Fruit fly (Drosophila melanogaster) whole organism, embryonic: ENCODE data around the gene Pp1alpha-96A.
A peak's percentile ranks its signal among the peaks of the same experiment; 100 is the strongest.

ENCODE experiments used
- Antp ChIP-seq: fragments of 200-800 bp; sonication (Bioruptor generic); optimal IDR thresholded peaks from 3 replicates; lab custom pipeline; 2016; ENCODE audit warnings: missing biosample characterization, missing genetic modification characterization
- Asciz ChIP-seq: fragments of 200-800 bp; sonication (Bioruptor generic); optimal IDR thresholded peaks from 2 replicates; lab custom pipeline; 2017; ENCODE audit warnings: missing biosample characterization, mild to moderate bottlenecking, missing genetic modification characterization, missing genetic modification reagents
- Atf6 ChIP-seq: fragments of 200-800 bp; sonication (Bioruptor generic); IDR thresholded peaks from 2 replicates; pipeline ENCODE4 v1.3.6; 2022; ENCODE audit warnings: missing biosample characterization, missing genetic modification characterization
- Awh ChIP-seq: fragments of 200-800 bp; sonication (Bioruptor generic); IDR thresholded peaks from 2 replicates; pipeline ENCODE4, ENCODE4 v1.3.6; 2022; ENCODE audit warnings: missing biosample characterization, missing genetic modification characterization
- CG10366 ChIP-seq: fragments of 200-800 bp; sonication (Bioruptor generic); IDR thresholded peaks from 2 replicates; pipeline ENCODE4 v1.3.6; 2022; ENCODE audit warnings: missing biosample characterization, missing genetic modification characterization
- CG11085 ChIP-seq: fragments of 200-800 bp; sonication (Bioruptor generic); IDR thresholded peaks from 2 replicates; pipeline ENCODE4 v1.3.6; 2022; ENCODE audit warnings: missing biosample characterization, missing genetic modification characterization
- CG11398 ChIP-seq: fragments of 200-800 bp; sonication (Bioruptor generic); optimal IDR thresholded peaks from 2 replicates; lab custom pipeline; 2016; ENCODE audit warnings: missing biosample characterization, missing genetic modification characterization
- CG11456 ChIP-seq: fragments of 200-800 bp; sonication (Bioruptor generic); IDR thresholded peaks from 3 replicates; pipeline ENCODE4 v1.3.6; 2022; ENCODE audit warnings: missing biosample characterization, missing genetic modification characterization
- CG11560 ChIP-seq: fragments of 200-800 bp; sonication (Bioruptor generic); IDR thresholded peaks from 3 replicates; pipeline ENCODE4 v1.3.6; 2022; ENCODE audit warnings: missing biosample characterization, missing genetic modification characterization
- CG12104 ChIP-seq: fragments of 200-800 bp; sonication (Bioruptor generic); optimal IDR thresholded peaks from 3 replicates; lab custom pipeline; 2016; ENCODE audit warnings: missing biosample characterization, missing genetic modification characterization
- CG12236 ChIP-seq: fragments of 200-800 bp; sonication (Bioruptor generic); optimal IDR thresholded peaks from 2 replicates; lab custom pipeline; 2016; ENCODE audit warnings: missing biosample characterization, missing genetic modification characterization
- CG12744 ChIP-seq: fragments of 200-800 bp; sonication (Bioruptor generic); optimal IDR thresholded peaks from 2 replicates; lab custom pipeline; 2016; ENCODE audit warnings: missing biosample characterization, missing genetic modification characterization
- CG12769 ChIP-seq: fragments of 200-800 bp; sonication (Bioruptor generic); optimal IDR thresholded peaks from 2 replicates; lab custom pipeline; 2019; ENCODE audit warnings: missing biosample characterization, mild to moderate bottlenecking, missing genetic modification characterization, moderate library complexity
- CG12942 ChIP-seq: fragments of 200-800 bp; sonication (Bioruptor generic); optimal IDR thresholded peaks from 3 replicates; lab custom pipeline; 2016; ENCODE audit warnings: missing biosample characterization, missing genetic modification characterization
- CG14965 ChIP-seq: fragments of 200-800 bp; sonication (Bioruptor generic); optimal IDR thresholded peaks from 2 replicates; lab custom pipeline; 2016; ENCODE audit warnings: missing biosample characterization, missing genetic modification characterization, borderline replicate concordance
- CG17829 ChIP-seq: fragments of 200-800 bp; optimal IDR thresholded peaks from 2 replicates; lab custom pipeline; 2019; ENCODE audit warnings: missing biosample characterization, mild to moderate bottlenecking, missing genetic modification characterization, moderate library complexity
- CG3163 ChIP-seq: fragments of 200-800 bp; sonication (Bioruptor generic); optimal IDR thresholded peaks from 3 replicates; lab custom pipeline; 2016; ENCODE audit warnings: missing biosample characterization, missing genetic modification characterization
- CG32772 ChIP-seq: fragments of 200-800 bp; sonication (Bioruptor generic); IDR thresholded peaks from 2 replicates; pipeline ENCODE4 v1.3.6; 2022; ENCODE audit warnings: missing biosample characterization, missing genetic modification characterization
- CG4282 ChIP-seq: fragments of 200-800 bp; sonication (Bioruptor generic); optimal IDR thresholded peaks from 2 replicates; lab custom pipeline; 2016; ENCODE audit warnings: missing biosample characterization, missing genetic modification characterization
- CG4360 ChIP-seq: fragments of 200-800 bp; sonication (Bioruptor generic); IDR thresholded peaks from 2 replicates; pipeline ENCODE4 v1.3.6; 2022; ENCODE audit warnings: missing biosample characterization, missing genetic modification characterization
- CG6175 ChIP-seq: fragments of 200-800 bp; sonication (Bioruptor generic); IDR thresholded peaks from 3 replicates; pipeline ENCODE4 v1.3.6; 2022; ENCODE audit warnings: missing biosample characterization, missing genetic modification characterization
- CG6813 ChIP-seq: fragments of 200-800 bp; sonication (Bioruptor generic); optimal IDR thresholded peaks from 2 replicates; lab custom pipeline; 2017; ENCODE audit warnings: missing biosample characterization, missing genetic modification characterization, mild to moderate bottlenecking, moderate library complexity, missing genetic modification reagents
- CG9727 ChIP-seq: fragments of 200-800 bp; sonication (Bioruptor generic); optimal IDR thresholded peaks from 3 replicates; lab custom pipeline; 2017; ENCODE audit warnings: missing biosample characterization, mild to moderate bottlenecking, missing genetic modification characterization
- D19A ChIP-seq: fragments of 200-800 bp; optimal IDR thresholded peaks from 3 replicates; lab custom pipeline; 2019; ENCODE audit warnings: missing biosample characterization, mild to moderate bottlenecking, missing genetic modification characterization, moderate library complexity
- ERR ChIP-seq: fragments of 200-800 bp; sonication (Bioruptor generic); optimal IDR thresholded peaks from 2 replicates; lab custom pipeline; 2016; ENCODE audit warnings: missing biosample characterization, missing genetic modification characterization
- Ets97D ChIP-seq: fragments of 200-800 bp; sonication (Bioruptor generic); optimal IDR thresholded peaks from 3 replicates; lab custom pipeline; 2016; ENCODE audit warnings: missing biosample characterization, missing genetic modification characterization
- GATAe ChIP-seq: fragments of 200-800 bp; sonication (Bioruptor generic); conservative IDR thresholded peaks from 2 replicates; pipeline ENCODE4 v1.3.6; 2022; ENCODE audit warnings: missing biosample characterization, missing genetic modification characterization
- HLH54F ChIP-seq: fragments of 200-800 bp; sonication (Bioruptor generic); optimal IDR thresholded peaks from 3 replicates; lab custom pipeline; 2016; ENCODE audit warnings: missing biosample characterization, missing genetic modification characterization
- HLHmδ ChIP-seq: fragments of 200-800 bp; sonication (Bioruptor generic); optimal IDR thresholded peaks from 2 replicates; lab custom pipeline; 2018; ENCODE audit warnings: missing biosample characterization, mild to moderate bottlenecking, missing genetic modification characterization, moderate library complexity
- Hmx ChIP-seq: fragments of 200-800 bp; sonication (Bioruptor generic); optimal IDR thresholded peaks from 2 replicates; lab custom pipeline; 2016; ENCODE audit warnings: missing biosample characterization, missing genetic modification characterization
- Lhr ChIP-seq: fragments of 200-800 bp; sonication (Bioruptor generic); optimal IDR thresholded peaks from 3 replicates; lab custom pipeline; 2017; ENCODE audit warnings: mild to moderate bottlenecking, missing biosample characterization, missing genetic modification reagents, missing genetic modification characterization
- Rfx ChIP-seq: fragments of 200-800 bp; sonication (Bioruptor generic); IDR thresholded peaks from 2 replicates; pipeline ENCODE4 v1.3.6; 2022; ENCODE audit warnings: missing biosample characterization, missing genetic modification characterization
- Usf ChIP-seq: fragments of 200-800 bp; sonication (Bioruptor generic); optimal IDR thresholded peaks from 2 replicates; lab custom pipeline; 2017; ENCODE audit warnings: missing genotype, missing biosample characterization, missing genetic modification characterization
- ab ChIP-seq: fragments of 200-800 bp; sonication (Bioruptor generic); optimal IDR thresholded peaks from 2 replicates; lab custom pipeline; 2016; ENCODE audit warnings: missing biosample characterization, missing genetic modification characterization
- ara ChIP-seq: fragments of 200-800 bp; sonication (Bioruptor generic); IDR thresholded peaks from 2 replicates; pipeline ENCODE4 v1.3.6; 2022; ENCODE audit warnings: missing biosample characterization, missing genetic modification characterization
- cas ChIP-seq: fragments of 200-800 bp; sonication (Bioruptor generic); IDR thresholded peaks from 2 replicates; pipeline ENCODE4 v1.3.6; 2022; ENCODE audit warnings: missing biosample characterization, missing genetic modification characterization
- chinmo ChIP-seq: fragments of 200-800 bp; sonication (Bioruptor generic); IDR thresholded peaks from 4 replicates; pipeline ENCODE4 v1.3.6; 2022; ENCODE audit warnings: missing biosample characterization, missing genetic modification characterization; ENCODE audit not compliant: partially characterized antibody
- crc ChIP-seq: fragments of 200-800 bp; sonication (Bioruptor generic); optimal IDR thresholded peaks from 2 replicates; lab custom pipeline; 2016; ENCODE audit warnings: missing biosample characterization, missing genetic modification characterization
- dysf ChIP-seq: fragments of 200-800 bp; sonication (Bioruptor generic); IDR thresholded peaks from 3 replicates; pipeline ENCODE4 v1.3.6; 2022; ENCODE audit warnings: missing biosample characterization, missing genetic modification characterization
- fu2 ChIP-seq: fragments of 200-800 bp; sonication (Bioruptor generic); optimal IDR thresholded peaks from 2 replicates; lab custom pipeline; 2016; ENCODE audit warnings: missing biosample characterization, missing genetic modification characterization
- gcm ChIP-seq: fragments of 200-800 bp; sonication (Bioruptor generic); optimal IDR thresholded peaks from 2 replicates; lab custom pipeline; 2019; ENCODE audit warnings: missing biosample characterization, mild to moderate bottlenecking, missing genetic modification characterization, moderate library complexity
- grau ChIP-seq: fragments of 200-800 bp; optimal IDR thresholded peaks from 3 replicates; lab custom pipeline; 2019; ENCODE audit warnings: missing biosample characterization, mild to moderate bottlenecking, missing genetic modification characterization, moderate library complexity
- gro ChIP-seq: fragments of 200-800 bp; sonication (Bioruptor generic); optimal IDR thresholded peaks from 2 replicates; lab custom pipeline; 2016; ENCODE audit warnings: missing biosample characterization, missing genetic modification characterization
- kay ChIP-seq: fragments of 200-800 bp; sonication (Bioruptor generic); optimal IDR thresholded peaks from 2 replicates; lab custom pipeline; 2016; ENCODE audit warnings: missing biosample characterization, missing genetic modification characterization
- knrl ChIP-seq: fragments of 200-800 bp; sonication (Bioruptor generic); IDR thresholded peaks from 3 replicates; pipeline ENCODE4 v1.3.6; 2022; ENCODE audit warnings: missing biosample characterization, missing genetic modification characterization; ENCODE audit not compliant: partially characterized antibody
- lilli ChIP-seq: fragments of 200-800 bp; sonication (Bioruptor generic); optimal IDR thresholded peaks from 3 replicates; lab custom pipeline; 2016; ENCODE audit warnings: missing biosample characterization, missing genetic modification characterization
- mam ChIP-seq: fragments of 200-800 bp; sonication (Bioruptor generic); optimal IDR thresholded peaks from 3 replicates; lab custom pipeline; 2016; ENCODE audit warnings: missing biosample characterization, missing genetic modification characterization
- peb ChIP-seq: fragments of 200-800 bp; sonication (Bioruptor generic); IDR thresholded peaks from 2 replicates; pipeline ENCODE4 v1.3.6; 2022; ENCODE audit warnings: missing biosample characterization, missing genetic modification characterization
- ro ChIP-seq: fragments of 200-800 bp; sonication (Bioruptor generic); IDR thresholded peaks from 2 replicates; pipeline ENCODE4 v1.3.6; 2022; ENCODE audit warnings: missing biosample characterization, missing genetic modification characterization
- sens ChIP-seq: fragments of 200-800 bp; sonication (Bioruptor generic); peaks from one replicate; lab custom pipeline; 2016; ENCODE audit warnings: missing biosample characterization, missing genetic modification characterization
- slbo ChIP-seq: fragments of 200-800 bp; sonication (Bioruptor generic); IDR thresholded peaks from 2 replicates; pipeline ENCODE4 v1.3.6; 2022; ENCODE audit warnings: missing biosample characterization, missing genetic modification characterization
- sna ChIP-seq: fragments of 200-800 bp; sonication (Bioruptor generic); IDR thresholded peaks from 2 replicates; pipeline ENCODE4 v1.3.6; 2022; ENCODE audit warnings: missing biosample characterization, missing genetic modification characterization; ENCODE audit not compliant: partially characterized antibody
- stwl ChIP-seq: fragments of 200-800 bp; sonication (Bioruptor generic); optimal IDR thresholded peaks from 3 replicates; lab custom pipeline; 2018; ENCODE audit warnings: missing biosample characterization, mild to moderate bottlenecking, missing genetic modification characterization, moderate library complexity

The Pp1alpha-96A gene

DNA sequence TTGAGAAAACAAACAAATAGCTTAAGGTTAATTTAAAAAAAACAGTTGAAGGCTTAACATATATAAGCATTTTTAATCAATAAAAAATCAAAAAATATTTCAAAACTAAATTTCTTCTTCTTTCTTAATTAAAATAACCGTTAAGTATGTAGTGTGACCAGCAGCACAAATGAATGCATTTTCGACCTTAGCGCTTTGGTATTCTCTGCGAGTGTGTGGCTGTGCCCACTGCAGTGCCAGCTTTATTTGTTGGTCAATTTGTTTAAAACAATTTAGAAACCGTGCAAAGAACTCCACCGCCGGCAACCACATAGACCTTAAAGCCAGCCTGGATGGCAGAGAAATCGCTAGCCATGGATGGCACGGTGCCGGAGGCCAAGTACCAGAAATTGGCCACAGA is 9.8 kb downstream of the Pp1alpha-96A start, which contains the start of gene CG6607 (continued):
- TF ChIP-seq ERR (GFP tag; lab: Kevin White, UChicago) (no peak), CG12744 (GFP tag; lab: Kevin White, UChicago) (no peak), Ets97D (GFP tag; lab: Kevin White, UChicago) (peak; percentile 52), peb (no peak), sna (peak; percentile 38; the same call in 1 of the 2 replicates), crc (GFP tag; lab: Kevin White, UChicago) (no peak), ab (GFP tag; lab: Kevin White, UChicago) (no peak), Atf6 (GFP tag; lab: Robert Waterston, UW) (no peak), grau (tag; lab: Kevin White, UChicago) (no peak), GATAe (GFP tag; lab: Robert Waterston, UW) (no peak), CG12236 (no peak), CG4360 (GFP tag; lab: Robert Waterston, UW) (no peak), knrl (GFP tag; lab: Robert Waterston, UW) (0 out of 3 replicates have a peak, but pooled peaks have one; percentile 23), mam (GFP tag; lab: Kevin White, UChicago) (no peak), HLH54F (GFP tag; lab: Kevin White, UChicago) (no peak), Awh (GFP tag; lab: Robert Waterston, UW) (no peak), CG9727 (no peak), CG32772 (GFP tag; lab: Robert Waterston, UW) (no peak), gcm (GFP tag; lab: Kevin White, UChicago) (no peak), CG11560 (tag; lab: Robert Waterston, UW) (no peak), cas (GFP tag; lab: Robert Waterston, UW) (no peak), CG6175 (GFP tag; lab: Robert Waterston, UW) (no peak), CG17829 (no peak), Rfx (GFP tag; lab: Robert Waterston, UW) (no peak), gro (no peak), CG6813 (GFP tag; lab: Kevin White, UChicago) (no peak), CG4282 (GFP tag; lab: Kevin White, UChicago) (no peak), CG12769 (tag; lab: Kevin White, UChicago) (no peak), lilli (GFP tag; lab: Kevin White, UChicago) (no peak), fu2 (GFP tag; lab: Kevin White, UChicago) (no peak), ro (GFP tag; lab: Robert Waterston, UW) (no peak), Asciz (GFP tag; lab: Kevin White, UChicago) (no peak), CG11085 (GFP tag; lab: Robert Waterston, UW) (no peak), slbo (GFP tag; lab: Robert Waterston, UW) (no peak), sens (GFP tag; lab: Kevin White, UChicago) (peak; percentile 53), stwl (peak; percentile 100), CG11398 (no peak), Hmx (no peak), CG14965 (GFP tag; lab: Kevin White, UChicago) (no peak), D19A (no peak), dysf (no peak), CG12104 (GFP tag; lab: Kevin White, UChicago) (no peak), CG12942 (GFP tag; lab: Kevin White, UChicago) (no peak), Lhr (GFP tag; lab: Kevin White, UChicago) (peak; percentile 34), CG10366 (no peak), chinmo (GFP tag; lab: Robert Waterston, UW) (peak; percentile 43; the same call in 1 of the 4 replicates), ara (no peak), CG11456 (no peak), HLHmδ (GFP tag; lab: Kevin White, UChicago) (no peak), Usf (GFP tag; lab: Kevin White, UChicago) (no peak), Antp (no peak), CG3163 (no peak), kay (GFP tag; lab: Kevin White, UChicago) (no peak)
